Fruit fly (Drosophila melanogaster): ENCODE results near the gene CG9801.

CG9801 gene

dm6 chr3R:8788722-8789400 lies 41.4 kb upstream of the CG9801 start (continued):
- peak; percentile 71 for TF ChIP-seq dimm (GFP tag; IDR thresholded peaks at IDR 0.05)
- no peak for TF ChIP-seq shn (GFP tag; optimal IDR thresholded peaks at IDR 0.05)
- TF ChIP-seq Oli (tag; optimal IDR thresholded peaks at IDR 0.05) = peak; percentile 62
- TF ChIP-seq Bteb2 (GFP tag; optimal IDR thresholded peaks at IDR 0.05) = no peak
- TF ChIP-seq Meics (GFP tag; optimal IDR thresholded peaks at IDR 0.05) = no peak
- no peak for TF ChIP-seq CG9797 (GFP tag; optimal IDR thresholded peaks at IDR 0.05)
- no peak for TF ChIP-seq CG15696 (tag; optimal IDR thresholded peaks at IDR 0.05)
- TF ChIP-seq Nf-YC (tag; optimal IDR thresholded peaks at IDR 0.05) = no peak
- no peak for TF ChIP-seq Deaf1 (tag; optimal IDR thresholded peaks at IDR 0.05)
- no peak for TF ChIP-seq CG16779 (GFP tag; IDR thresholded peaks at IDR 0.05)
- no peak for TF ChIP-seq CG30020 (tag; optimal IDR thresholded peaks at IDR 0.05)
- TF ChIP-seq CoRest (tag; optimal IDR thresholded peaks at IDR 0.05) = peak; percentile 21
- no peak for TF ChIP-seq CG9932 (GFP tag; IDR thresholded peaks at IDR 0.05)
- TF ChIP-seq Usf (GFP tag; optimal IDR thresholded peaks at IDR 0.05) = no peak
- TF ChIP-seq CG18599 (GFP tag; optimal IDR thresholded peaks at IDR 0.05) = peak; percentile 13
- no peak for TF ChIP-seq Oaz (GFP tag; IDR thresholded peaks at IDR 0.05)
- TF ChIP-seq CG3726 (GFP tag; IDR thresholded peaks at IDR 0.05) = 0 out of 3 replicates have a peak, but pooled peaks have one; percentile 59
- TF ChIP-seq Hey (tag; optimal IDR thresholded peaks at IDR 0.05) = no peak
- no peak for TF ChIP-seq fd3F (GFP tag; optimal IDR thresholded peaks at IDR 0.05)
- no peak for TF ChIP-seq Bdp1 (GFP tag; optimal IDR thresholded peaks at IDR 0.05)
- peak; percentile 56; the same call in 1 of the 2 replicates for TF ChIP-seq sim (GFP tag; IDR thresholded peaks at IDR 0.05)
- peak in 1 of 3 experiments; percentile 7 for TF ChIP-seq lola (GFP tag; optimal IDR thresholded peaks at IDR 0.05)
- no peak for TF ChIP-seq zfh2 (GFP tag; optimal IDR thresholded peaks at IDR 0.05)
- TF ChIP-seq hbn (GFP tag; IDR thresholded peaks at IDR 0.05; ENCODE audit: partially characterized antibody) = no peak
- TF ChIP-seq CG7745 (tag; optimal IDR thresholded peaks at IDR 0.05) = no peak
- no peak for TF ChIP-seq ac (GFP tag; optimal IDR thresholded peaks at IDR 0.05)
- TF ChIP-seq CG9215 (GFP tag; IDR thresholded peaks at IDR 0.05) = no peak
- no peak for TF ChIP-seq dan (GFP tag; IDR thresholded peaks at IDR 0.05)
- TF ChIP-seq BtbVII (GFP tag; optimal IDR thresholded peaks at IDR 0.05) = peak; percentile 11
- no peak for TF ChIP-seq sqz (GFP tag; optimal IDR thresholded peaks at IDR 0.05)
- TF ChIP-seq CrebB (tag; optimal IDR thresholded peaks at IDR 0.05) = no peak
- TF ChIP-seq cwo (GFP tag; optimal IDR thresholded peaks at IDR 0.05) = peak; percentile 18
- TF ChIP-seq CG33213 (GFP tag; optimal IDR thresholded peaks at IDR 0.05) = no peak
- TF ChIP-seq CG13123 (GFP tag; optimal IDR thresholded peaks at IDR 0.05) = no peak
- TF ChIP-seq rib (GFP tag; IDR thresholded peaks at IDR 0.05) = no peak
- TF ChIP-seq CG9817 (tag; optimal IDR thresholded peaks at IDR 0.05) = no peak
- TF ChIP-seq chm (GFP tag; IDR thresholded peaks at IDR 0.05) = no peak
- TF ChIP-seq CG6813 (GFP tag; optimal IDR thresholded peaks at IDR 0.05) = peak; percentile 32
- peak; percentile 5 for TF ChIP-seq CG1233 (GFP tag; optimal IDR thresholded peaks at IDR 0.05)
- TF ChIP-seq CG32532 (GFP tag; IDR thresholded peaks at IDR 0.05) = peak; percentile 55; the same call in 1 of the 2 replicates
- TF ChIP-seq CG13775 (GFP tag; optimal IDR thresholded peaks at IDR 0.05) = no peak
- TF ChIP-seq pros (GFP tag; optimal IDR thresholded peaks at IDR 0.05) = no peak
- TF ChIP-seq ase (GFP tag; IDR thresholded peaks at IDR 0.05) = peak; percentile 73; the same call in 2 of the 3 replicates
- TF ChIP-seq inv (GFP tag; IDR thresholded peaks at IDR 0.05; ENCODE audit: partially characterized antibody) = no peak
- no peak for TF ChIP-seq gfzf (GFP tag; optimal IDR thresholded peaks at IDR 0.05)
- no peak for TF ChIP-seq gro (GFP tag; optimal IDR thresholded peaks at IDR 0.05)
- peak; percentile 30 for TF ChIP-seq Spps (tag; optimal IDR thresholded peaks at IDR 0.05)
- no peak for TF ChIP-seq lov (optimal IDR thresholded peaks at IDR 0.05)
- no peak for TF ChIP-seq lov (GFP tag; IDR thresholded peaks at IDR 0.05)
- TF ChIP-seq sob (GFP tag; IDR thresholded peaks at IDR 0.05) = peak; percentile 34; the same call in 1 of the 2 replicates
